Fruit fly (Drosophila melanogaster): ENCODE measurements around the gene CG32755.

CG32755 gene

DNA sequence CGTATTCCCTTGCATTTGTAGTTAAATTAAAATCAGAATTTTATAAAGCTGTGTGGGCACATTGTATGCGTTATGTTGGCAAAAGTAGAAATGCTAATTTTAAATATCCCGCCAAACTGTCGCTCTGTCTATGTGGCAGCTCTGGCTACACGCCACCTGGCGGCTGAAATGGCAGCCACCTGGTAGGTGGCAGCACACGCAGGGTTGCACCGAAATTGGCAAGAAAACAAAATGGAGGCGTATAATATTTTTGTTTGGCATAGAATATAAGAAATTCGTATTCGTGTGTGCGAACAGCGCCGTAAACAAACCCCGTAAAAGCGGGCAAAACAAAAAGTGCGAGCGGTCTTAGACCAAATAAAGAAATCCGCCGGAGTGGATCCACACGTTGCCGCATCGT is 42.1 kb upstream of the CG32755 start, which contains the start of gene CG12236 (continued):
- TF ChIP-seq lola (GFP tag; optimal IDR thresholded peaks at IDR 0.05) (no peak), CG7928 (GFP tag; optimal IDR thresholded peaks at IDR 0.05) (peak; percentile 61), CG17829 (tag; optimal IDR thresholded peaks at IDR 0.05) (peak; percentile 50), CG13424 (tag; optimal IDR thresholded peaks at IDR 0.05) (peak; percentile 21), HLHmδ (GFP tag; optimal IDR thresholded peaks at IDR 0.05) (peak; percentile 38), scrt (GFP tag; optimal IDR thresholded peaks at IDR 0.05) (no peak), org-1 (GFP tag; optimal IDR thresholded peaks at IDR 0.05) (no peak), her (GFP tag; optimal IDR thresholded peaks at IDR 0.05) (peak; percentile 56), CHES-1-like (GFP tag; optimal IDR thresholded peaks at IDR 0.05) (peak; percentile 75), CG15601 (tag; optimal IDR thresholded peaks at IDR 0.05) (peak; percentile 33), CG12219 (GFP tag; optimal IDR thresholded peaks at IDR 0.05) (no peak), CG7963 (GFP tag; IDR thresholded peaks at IDR 0.05; ENCODE audit: partially characterized antibody) (no peak), CG8478 (optimal IDR thresholded peaks at IDR 0.05) (no peak), HLH4C (GFP tag; IDR thresholded peaks at IDR 0.05; ENCODE audit: partially characterized antibody) (no peak), CG32767 (GFP tag; IDR thresholded peaks at IDR 0.05) (0 out of 2 replicates have a peak, but pooled peaks have one; percentile 21), zen2 (GFP tag; IDR thresholded peaks at IDR 0.05; ENCODE audit: partially characterized antibody) (no peak), pum (GFP tag; optimal IDR thresholded peaks at IDR 0.05) (no peak), grn (GFP tag; optimal IDR thresholded peaks at IDR 0.05) (no peak), CTCF (GFP tag; optimal IDR thresholded peaks at IDR 0.05) (peak; percentile 97), CG2875 (GFP tag; optimal IDR thresholded peaks at IDR 0.05) (no peak), YL-1 (GFP tag; optimal IDR thresholded peaks at IDR 0.05) (peak; percentile 94), CG10462 (GFP tag; optimal IDR thresholded peaks at IDR 0.05) (no peak), lab (GFP tag; optimal IDR thresholded peaks at IDR 0.05) (peak; percentile 71), p53 (GFP tag; optimal IDR thresholded peaks at IDR 0.05) (peak; percentile 40), amos (GFP tag; IDR thresholded peaks at IDR 0.05; ENCODE audit: partially characterized antibody) (peak; percentile 52), nom (GFP tag; optimal IDR thresholded peaks at IDR 0.05) (peak; percentile 44), CG4617 (GFP tag; optimal IDR thresholded peaks at IDR 0.05; ENCODE audit: borderline replicate concordance) (peak; percentile 79), CG15514 (GFP tag; optimal IDR thresholded peaks at IDR 0.05) (peak; percentile 89), bsh (GFP tag; optimal IDR thresholded peaks at IDR 0.05) (peak in 1 of 2 experiments; percentile 12), BtbVII (GFP tag; optimal IDR thresholded peaks at IDR 0.05) (no peak), CG11456 (GFP tag; IDR thresholded peaks at IDR 0.05) (peak; percentile 80; the same call in 2 of the 3 replicates), Dll (GFP tag; IDR thresholded peaks at IDR 0.05; ENCODE audit: partially characterized antibody) (no peak), tio (GFP tag; optimal IDR thresholded peaks at IDR 0.05) (no peak), CG11504 (tag; optimal IDR thresholded peaks at IDR 0.05) (peak; percentile 79), CG1024 (GFP tag; IDR thresholded peaks at IDR 0.05) (0 out of 2 replicates have a peak, but pooled peaks have one; percentile 37), fd64A (GFP tag; optimal IDR thresholded peaks at IDR 0.05) (no peak), NC2β (GFP tag; optimal IDR thresholded peaks at IDR 0.05) (peak; percentile 17), sens-2 (GFP tag; IDR thresholded peaks at IDR 0.05) (no peak), fu2 (GFP tag; optimal IDR thresholded peaks at IDR 0.05) (no peak), CG4360 (GFP tag; IDR thresholded peaks at IDR 0.05) (no peak), CG1602 (GFP tag; optimal IDR thresholded peaks at IDR 0.05) (peak; percentile 11), CG3726 (GFP tag; IDR thresholded peaks at IDR 0.05) (no peak), CG3838 (GFP tag; optimal IDR thresholded peaks at IDR 0.05) (no peak), bcd (GFP tag; optimal IDR thresholded peaks at IDR 0.05) (no peak), CG9817 (tag; optimal IDR thresholded peaks at IDR 0.05) (no peak), lbe (GFP tag; optimal IDR thresholded peaks at IDR 0.05) (no peak), HHEX (GFP tag; optimal IDR thresholded peaks at IDR 0.05) (peak; percentile 62), bab2 (GFP tag; optimal IDR thresholded peaks at IDR 0.05) (peak; percentile 0), Doc2 (GFP tag; IDR thresholded peaks at IDR 0.05) (no peak), ATbp (GFP tag; optimal IDR thresholded peaks at IDR 0.05) (peak; percentile 15)

All from whole organism, embryonic.